Worm (Caenorhabditis elegans) whole organism, L1 larva: ENCODE measurements around the gene Y54G2A.7.

ENCODE experiments used
- C34B4.2 ChIP-seq: sonication (generic microtip); optimal IDR thresholded peaks from 2 replicates; lab custom pipeline; 2017; ENCODE audit warnings: mild to moderate bottlenecking, missing genetic modification characterization, missing compliant biosample characterization
- aly-2 ChIP-seq: fragments of 150-350 bp; optimal IDR thresholded peaks from 2 replicates; lab custom pipeline; 2014; ENCODE audit warnings: missing biosample characterization, missing genetic modification characterization
- lsy-2 ChIP-seq, 2 experiments: fragments of 150-350 bp; optimal IDR thresholded peaks; 2 replicates each; lab custom pipeline; 2014; ENCODE audit warnings: missing biosample characterization in 2 of 2, missing genetic modification characterization in 2 of 2
- mdl-1 ChIP-seq, 2 experiments: fragments of 150-350 bp; optimal IDR thresholded peaks; 2 replicates each; lab custom pipeline; 2014 to 2017; ENCODE audit warnings: missing biosample characterization in 2 of 2, missing genetic modification characterization in 2 of 2, inconsistent platforms in 1 of 2
- zag-1 ChIP-seq: fragments of 150-350 bp; optimal IDR thresholded peaks from 2 replicates; lab custom pipeline; 2014; ENCODE audit warnings: missing biosample characterization, missing genetic modification characterization

DNA sequence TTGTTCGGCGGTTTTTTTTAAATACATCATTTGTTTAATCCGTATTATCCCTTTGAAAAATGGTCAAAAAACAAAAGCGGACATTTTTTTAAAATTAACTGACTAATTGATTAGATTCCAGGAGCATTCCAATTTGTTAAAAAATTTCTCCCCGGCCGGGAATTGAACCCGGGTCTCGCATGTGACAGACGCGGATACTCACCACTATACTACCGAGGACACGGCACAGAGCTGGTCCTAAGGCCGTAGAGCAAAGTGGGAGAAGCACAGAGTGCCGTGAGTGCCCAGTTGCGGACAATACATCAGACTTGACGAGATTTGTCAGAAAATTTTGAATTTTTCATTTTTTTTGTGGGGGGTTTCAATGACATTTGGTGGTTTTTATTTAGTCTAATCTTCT lies 37.4 kb upstream of the Y54G2A.7 start:
- TF ChIP-seq aly-2 (tag; lab: Kevin White, UChicago) = no peak
- TF ChIP-seq C34B4.2 (tag; lab: Kevin White, UChicago) = no peak
- no peak for TF ChIP-seq mdl-1 (tag; optimal IDR thresholded peaks at IDR 0.05; lab: Kevin White, UChicago)
- TF ChIP-seq zag-1 (tag; lab: Kevin White, UChicago) = no peak
- no peak for TF ChIP-seq lsy-2 (tag; optimal IDR thresholded peaks at IDR 0.05; lab: Kevin White, UChicago)
